Worm (Caenorhabditis elegans): Measurements from ENCODE around the gene glb-16.

Gene glb-16

ce11 chrX:7565005-7565404 lies 25.1 kb upstream of the glb-16 start, which contains the start of gene vps-52:
vps-52 (plus strand) TSS chrX:7565323.
- peak; percentile 26 for TF ChIP-seq ces-1 (GFP tag; optimal IDR thresholded peaks at IDR 0.05)
- TF ChIP-seq ztf-11 (tag; optimal IDR thresholded peaks at IDR 0.05), result no peak
- TF ChIP-seq mep-1 (tag; optimal IDR thresholded peaks at IDR 0.05), result peak; percentile 36

ce11 chrX:7563425-7563824 lies 23.5 kb upstream of the glb-16 start:
- TF ChIP-seq hlh-1 (tag; optimal IDR thresholded peaks at IDR 0.05), result peak; percentile 4
- no peak for TF ChIP-seq lsy-2 (tag; optimal IDR thresholded peaks at IDR 0.05)
- peak; percentile 82 for TF ChIP-seq nhr-2 (tag; optimal IDR thresholded peaks at IDR 0.05)
- peak; percentile 91 for TF ChIP-seq zip-8 (tag; optimal IDR thresholded peaks at IDR 0.05)
- TF ChIP-seq mab-5 (tag; optimal IDR thresholded peaks at IDR 0.05), result no peak

ce11 chrX:7562625-7563024 lies 22.7 kb upstream of the glb-16 start, which contains the start of gene sto-1:
sto-1 (plus strand) TSS chrX:7562824.
- TF ChIP-seq nhr-12 (tag; optimal IDR thresholded peaks at IDR 0.05) (no peak), sptf-1 (tag; optimal IDR thresholded peaks at IDR 0.05) (no peak), flh-1 (GFP tag; optimal IDR thresholded peaks at IDR 0.05) (peak; percentile 14), cnd-1 (tag; optimal IDR thresholded peaks at IDR 0.05) (peak; percentile 30), nhr-2 (tag; optimal IDR thresholded peaks at IDR 0.05) (peak; percentile 73), ceh-83 (GFP tag; optimal IDR thresholded peaks at IDR 0.05) (peak; percentile 12)

DNA sequence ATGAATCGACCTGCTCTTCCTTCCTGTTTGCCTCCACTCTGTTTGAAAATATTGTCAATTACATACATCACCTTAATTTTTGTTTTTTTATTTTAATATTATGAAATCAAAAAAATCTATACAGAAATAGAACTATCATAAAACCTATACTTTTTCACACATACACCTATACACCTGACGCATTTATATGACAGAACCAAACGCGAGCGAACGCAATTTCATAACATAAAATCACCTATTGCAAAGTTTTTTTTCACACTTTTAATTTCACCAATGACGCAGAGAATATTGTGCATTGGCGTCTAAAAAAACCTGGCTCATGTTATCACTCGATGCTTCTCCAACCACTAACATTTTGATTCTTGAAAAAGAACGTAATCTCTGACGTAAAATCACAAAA lies 22.0 kb upstream of the glb-16 start:
- TF ChIP-seq cnd-1 (tag; optimal IDR thresholded peaks at IDR 0.05), result no peak
- TF ChIP-seq nhr-12 (tag; optimal IDR thresholded peaks at IDR 0.05), result no peak
- TF ChIP-seq mab-5 (tag; optimal IDR thresholded peaks at IDR 0.05), result no peak
- TF ChIP-seq zip-8 (tag; optimal IDR thresholded peaks at IDR 0.05), result no peak

ce11 chrX:7558928-7559455 lies 19.1 kb upstream of the glb-16 start, which contains the start of the genes PDB1.1 and F08C6.5:
PDB1.1 (minus strand) TSS chrX:7559085.
F08C6.5 (plus strand) TSS chrX:7559405.
- TF ChIP-seq mls-2 (tag; optimal IDR thresholded peaks at IDR 0.05), result no peak

ce11 chrX:7554326-7554725 lies 14.4 kb upstream of the glb-16 start, which contains the start of gene F46C8.8:
F46C8.8 (minus strand) TSS chrX:7554426.
- TF ChIP-seq sem-2 (GFP tag; optimal IDR thresholded peaks at IDR 0.05) (no peak), ces-1 (GFP tag; optimal IDR thresholded peaks at IDR 0.05) (no peak), mep-1 (tag; optimal IDR thresholded peaks at IDR 0.05) (no peak), pha-4 (tag; optimal IDR thresholded peaks at IDR 0.05) (no peak), mls-2 (tag; optimal IDR thresholded peaks at IDR 0.05) (no peak), drap-1 (GFP tag; optimal IDR thresholded peaks at IDR 0.05) (no peak), lin-32 (GFP tag; optimal IDR thresholded peaks at IDR 0.05) (no peak), elt-3 (tag; optimal IDR thresholded peaks at IDR 0.05) (no peak), tbx-8 (GFP tag; optimal IDR thresholded peaks at IDR 0.05) (no peak), unc-62 (GFP tag; optimal IDR thresholded peaks at IDR 0.05) (no peak)

ce11 chrX:7553331-7553730 lies 13.4 kb upstream of the glb-16 start:
- TF ChIP-seq nhr-28 (tag; optimal IDR thresholded peaks at IDR 0.05) (no peak), ces-1 (GFP tag; optimal IDR thresholded peaks at IDR 0.05) (no peak), ham-2 (GFP tag; optimal IDR thresholded peaks at IDR 0.05) (no peak), lsy-2 (tag; optimal IDR thresholded peaks at IDR 0.05) (no peak), ceh-39 (tag; optimal IDR thresholded peaks at IDR 0.05) (no peak), nhr-237 (tag; optimal IDR thresholded peaks at IDR 0.05) (no peak), unc-120 (tag; optimal IDR thresholded peaks at IDR 0.05; ENCODE audit: poor library complexity, severe bottlenecking) (no peak), sem-2 (GFP tag; optimal IDR thresholded peaks at IDR 0.05) (no peak), zip-8 (tag; optimal IDR thresholded peaks at IDR 0.05) (no peak), unc-62 (GFP tag; optimal IDR thresholded peaks at IDR 0.05) (no peak), pha-4 (tag; optimal IDR thresholded peaks at IDR 0.05) (no peak), mab-5 (tag; optimal IDR thresholded peaks at IDR 0.05) (no peak), nhr-2 (tag; optimal IDR thresholded peaks at IDR 0.05) (no peak), elt-3 (tag; optimal IDR thresholded peaks at IDR 0.05) (no peak), hlh-1 (tag; optimal IDR thresholded peaks at IDR 0.05) (no peak), snpc-4 (tag; optimal IDR thresholded peaks at IDR 0.05) (no peak)
